Worm (Caenorhabditis elegans): ENCODE measurements around the gene tsp-8.

The tsp-8 gene

ce11 chrX:14739466-14739865 lies 10.2 kb upstream of the tsp-8 start:
- no peak for TF ChIP-seq F13H6.1 (tag; optimal IDR thresholded peaks at IDR 0.05)
- peak; percentile 42 for TF ChIP-seq fos-1 (tag; optimal IDR thresholded peaks at IDR 0.05)
- no peak for TF ChIP-seq sma-9 (GFP tag; optimal IDR thresholded peaks at IDR 0.05)
- no peak for TF ChIP-seq sma-9 (tag; optimal IDR thresholded peaks at IDR 0.05)
- no peak for TF ChIP-seq C34F6.9 (tag; optimal IDR thresholded peaks at IDR 0.05)

DNA sequence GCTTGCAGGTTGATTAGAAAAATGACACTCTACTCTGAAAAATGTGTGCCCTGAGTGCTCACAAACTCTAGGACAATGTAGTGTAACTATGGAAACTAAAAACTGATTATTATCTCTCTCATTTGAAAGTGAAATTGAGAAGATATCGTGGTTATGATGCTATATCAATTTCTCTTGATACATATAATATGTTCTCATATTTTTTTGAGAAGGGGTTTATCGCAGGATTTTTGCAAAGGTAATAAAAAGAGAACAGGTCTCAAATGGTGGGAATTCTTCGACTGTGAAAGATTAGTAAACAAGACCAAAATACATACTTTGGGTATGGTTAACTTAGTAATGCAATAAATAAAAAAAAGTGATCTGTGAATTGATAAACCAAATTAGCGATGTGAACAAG lies 8.3 kb upstream of the tsp-8 start:
- TF ChIP-seq unc-55 (GFP tag; optimal IDR thresholded peaks at IDR 0.05) = no peak
- no peak for TF ChIP-seq dmd-4 (tag; optimal IDR thresholded peaks at IDR 0.05)
- no peak for TF ChIP-seq unc-62 (GFP tag; optimal IDR thresholded peaks at IDR 0.05)
- no peak for TF ChIP-seq nhr-11 (tag; optimal IDR thresholded peaks at IDR 0.05)
- TF ChIP-seq ama-1 (optimal IDR thresholded peaks at IDR 0.05) = no peak
- no peak for TF ChIP-seq peb-1 (tag; optimal IDR thresholded peaks at IDR 0.05)
- no peak for TF ChIP-seq mab-5 (tag; optimal IDR thresholded peaks at IDR 0.05)
- TF ChIP-seq sem-4 (tag; optimal IDR thresholded peaks at IDR 0.05) = no peak
- no peak for TF ChIP-seq lin-39 (tag; optimal IDR thresholded peaks at IDR 0.05)
- TF ChIP-seq ztf-1 (GFP tag; conservative IDR thresholded peaks at IDR 0.05) = no peak
- TF ChIP-seq egl-27 (tag; optimal IDR thresholded peaks at IDR 0.05) = no peak
- TF ChIP-seq lin-13 (GFP tag; optimal IDR thresholded peaks at IDR 0.05) = no peak
- TF ChIP-seq Y55F3AM.14 (GFP tag; optimal IDR thresholded peaks at IDR 0.05) = no peak
- TF ChIP-seq mbf-1 (tag; optimal IDR thresholded peaks at IDR 0.05) = no peak
- TF ChIP-seq C34F6.9 (tag; optimal IDR thresholded peaks at IDR 0.05) = no peak
- no peak for TF ChIP-seq elt-1 (tag; optimal IDR thresholded peaks at IDR 0.05)
- no peak for TF ChIP-seq alr-1 (tag; optimal IDR thresholded peaks at IDR 0.05)
- TF ChIP-seq sma-3 (GFP tag; optimal IDR thresholded peaks at IDR 0.05) = no peak
- no peak for TF ChIP-seq nhr-237 (tag; optimal IDR thresholded peaks at IDR 0.05)
- no peak for TF ChIP-seq nhr-77 (tag; optimal IDR thresholded peaks at IDR 0.05)

DNA sequence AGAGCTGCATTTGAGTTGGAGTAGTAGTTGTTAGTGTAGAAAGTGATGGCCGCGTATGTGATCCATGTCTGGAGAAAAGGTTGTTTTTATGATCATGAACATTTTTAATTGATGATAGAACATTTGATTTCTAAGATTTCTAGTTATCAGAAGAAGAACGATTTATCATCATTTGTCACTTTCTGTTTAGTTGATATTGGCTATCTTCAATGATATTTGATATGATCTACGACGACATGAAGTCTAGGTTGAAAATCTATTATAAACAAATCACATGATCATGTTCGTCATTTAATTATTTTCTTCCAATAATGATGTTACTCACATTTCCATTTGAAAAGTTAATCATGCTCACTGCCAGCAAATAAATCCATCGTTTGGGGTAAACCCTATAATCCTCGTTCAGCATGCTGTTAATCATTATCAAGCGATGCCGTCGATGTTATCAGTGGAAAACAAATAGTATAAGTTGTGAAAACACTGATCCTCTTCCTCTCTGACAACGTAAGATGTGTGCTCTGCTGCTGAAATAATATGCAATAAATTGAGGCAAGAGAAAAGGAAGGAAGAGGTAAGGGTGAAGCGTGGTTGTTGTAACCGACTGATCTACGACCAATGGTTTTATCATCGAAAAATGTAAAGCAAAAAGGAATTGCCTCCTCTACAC lies 7.8 kb upstream of the tsp-8 start:
- TF ChIP-seq ztf-4 (tag; optimal IDR thresholded peaks at IDR 0.05) = no peak
- TF ChIP-seq ceh-16 (tag; optimal IDR thresholded peaks at IDR 0.05) = no peak
- TF ChIP-seq ztf-1 (GFP tag; conservative IDR thresholded peaks at IDR 0.05) = no peak
- no peak for TF ChIP-seq skn-1 (tag; optimal IDR thresholded peaks at IDR 0.05)
- no peak for TF ChIP-seq nhr-237 (tag; optimal IDR thresholded peaks at IDR 0.05)
- no peak for TF ChIP-seq zag-1 (tag; optimal IDR thresholded peaks at IDR 0.05)
- TF ChIP-seq unc-62 (GFP tag; optimal IDR thresholded peaks at IDR 0.05) = no peak
- TF ChIP-seq lsy-2 (tag; optimal IDR thresholded peaks at IDR 0.05) = peak in 1 of 2 experiments; percentile 4
- no peak for TF ChIP-seq unc-55 (GFP tag; optimal IDR thresholded peaks at IDR 0.05)
- no peak for TF ChIP-seq Y55F3AM.14 (GFP tag; optimal IDR thresholded peaks at IDR 0.05)
- peak; percentile 53 for TF ChIP-seq blmp-1 (tag; optimal IDR thresholded peaks at IDR 0.05; ENCODE audit: insufficient read depth)
- no peak for TF ChIP-seq sem-4 (tag; optimal IDR thresholded peaks at IDR 0.05)
- TF ChIP-seq gmeb-1 (tag; optimal IDR thresholded peaks at IDR 0.05) = peak; percentile 12
- no peak for TF ChIP-seq mab-5 (tag; optimal IDR thresholded peaks at IDR 0.05)
- TF ChIP-seq unc-39 (tag; optimal IDR thresholded peaks at IDR 0.05) = no peak
- TF ChIP-seq mbf-1 (tag; optimal IDR thresholded peaks at IDR 0.05) = no peak
- no peak for TF ChIP-seq R02D3.7 (tag; optimal IDR thresholded peaks at IDR 0.05)
- no peak for TF ChIP-seq F13H6.1 (tag; optimal IDR thresholded peaks at IDR 0.05)
- no peak for TF ChIP-seq nhr-11 (tag; optimal IDR thresholded peaks at IDR 0.05)
- no peak for TF ChIP-seq lin-13 (GFP tag; optimal IDR thresholded peaks at IDR 0.05)
- no peak for TF ChIP-seq crh-2 (tag; optimal IDR thresholded peaks at IDR 0.05)
- TF ChIP-seq ama-1 (optimal IDR thresholded peaks at IDR 0.05) = no peak
- TF ChIP-seq nhr-6 (tag; optimal IDR thresholded peaks at IDR 0.05) = no peak
- TF ChIP-seq lin-39 (tag; optimal IDR thresholded peaks at IDR 0.05) = no peak
- TF ChIP-seq nhr-10 (tag; optimal IDR thresholded peaks at IDR 0.05) = no peak
- TF ChIP-seq nhr-21 (tag; optimal IDR thresholded peaks at IDR 0.05) = peak; percentile 49
- TF ChIP-seq C34F6.9 (tag; optimal IDR thresholded peaks at IDR 0.05) = no peak
- TF ChIP-seq ZK546.5 (tag; optimal IDR thresholded peaks at IDR 0.05) = no peak
- no peak for TF ChIP-seq peb-1 (tag; optimal IDR thresholded peaks at IDR 0.05)
- TF ChIP-seq aly-2 (tag; optimal IDR thresholded peaks at IDR 0.05) = no peak
- peak; percentile 5 for TF ChIP-seq fos-1 (tag; optimal IDR thresholded peaks at IDR 0.05)
- no peak for TF ChIP-seq nhr-129 (tag; optimal IDR thresholded peaks at IDR 0.05)
- TF ChIP-seq ceh-82 (tag; optimal IDR thresholded peaks at IDR 0.05) = no peak
- TF ChIP-seq mdl-1 (tag; optimal IDR thresholded peaks at IDR 0.05) = no peak
- no peak for TF ChIP-seq nhr-12 (tag; optimal IDR thresholded peaks at IDR 0.05)
- TF ChIP-seq snpc-4 (tag; optimal IDR thresholded peaks at IDR 0.05) = no peak
- TF ChIP-seq elt-3 (tag; optimal IDR thresholded peaks at IDR 0.05) = no peak
- no peak for TF ChIP-seq elt-1 (tag; optimal IDR thresholded peaks at IDR 0.05)
- no peak for TF ChIP-seq egl-27 (tag; optimal IDR thresholded peaks at IDR 0.05)
- peak; percentile 66 for TF ChIP-seq nhr-25 (tag; optimal IDR thresholded peaks at IDR 0.05)
- no peak for TF ChIP-seq dmd-4 (tag; optimal IDR thresholded peaks at IDR 0.05)
- TF ChIP-seq sma-9 (GFP tag; optimal IDR thresholded peaks at IDR 0.05) = no peak
- no peak for TF ChIP-seq sma-9 (tag; optimal IDR thresholded peaks at IDR 0.05)
- TF ChIP-seq nhr-23 (tag; optimal IDR thresholded peaks at IDR 0.05) = no peak
- TF ChIP-seq alr-1 (tag; optimal IDR thresholded peaks at IDR 0.05) = no peak
- no peak for TF ChIP-seq lin-11 (tag; optimal IDR thresholded peaks at IDR 0.05)

Measured in whole organism, L2 larva.